Fruit fly (Drosophila melanogaster): ENCODE results near the gene Sirt1.

dm6 chr2L:13145035-13145683 lies 20.2 kb upstream of the Sirt1 start:
- no peak for TF ChIP-seq CG5204 (GFP tag; optimal IDR thresholded peaks at IDR 0.05)
- no peak for TF ChIP-seq Hr96 (GFP tag; optimal IDR thresholded peaks at IDR 0.05)
- TF ChIP-seq kay (GFP tag; ENCODE audit: borderline replicate concordance): no peak
- no peak for TF ChIP-seq CG14711 (tag; optimal IDR thresholded peaks at IDR 0.05)
- TF ChIP-seq ovo (GFP tag; optimal IDR thresholded peaks at IDR 0.05): no peak
- no peak for TF ChIP-seq cic (GFP tag; optimal IDR thresholded peaks at IDR 0.05)
- TF ChIP-seq CG12768 (GFP tag; optimal IDR thresholded peaks at IDR 0.05): no peak
